Worm (Caenorhabditis elegans): ENCODE data around the gene har-1.

The har-1 gene

ce11 chrIII:4134059-4134458, 17.8 kb upstream of the har-1 start:
- TF ChIP-seq fkh-10 (GFP tag; optimal IDR thresholded peaks at IDR 0.05) (no peak), nhr-90 (tag; optimal IDR thresholded peaks at IDR 0.05; ENCODE audit: poor library complexity) (no peak), ets-5 (GFP tag; IDR thresholded peaks at IDR 0.05) (no peak), pax-3 (tag; optimal IDR thresholded peaks at IDR 0.05) (no peak), xbp-1 (tag; optimal IDR thresholded peaks at IDR 0.05) (no peak), C16A3.4 (tag; optimal IDR thresholded peaks at IDR 0.05) (no peak), unc-86 (tag; optimal IDR thresholded peaks at IDR 0.05) (no peak), sox-4 (tag; optimal IDR thresholded peaks at IDR 0.05) (no peak), nhr-237 (tag; optimal IDR thresholded peaks at IDR 0.05) (no peak), sptf-1 (tag; optimal IDR thresholded peaks at IDR 0.05) (no peak), ces-1 (GFP tag; optimal IDR thresholded peaks at IDR 0.05) (no peak)

ce11 chrIII:4137180-4137579, 14.7 kb upstream of the har-1 start:
- TF ChIP-seq dsc-1 (tag; optimal IDR thresholded peaks at IDR 0.05) (no peak), pqm-1 (tag; optimal IDR thresholded peaks at IDR 0.05) (no peak), hpl-2 (GFP tag; optimal IDR thresholded peaks at IDR 0.05) (no peak), efl-1 (optimal IDR thresholded peaks at IDR 0.05) (no peak), efl-1 (GFP tag; optimal IDR thresholded peaks at IDR 0.05 in 1 of 2) (no peak), fkh-4 (tag; optimal IDR thresholded peaks at IDR 0.05; ENCODE audit: borderline replicate concordance) (no peak), alr-1 (tag; optimal IDR thresholded peaks at IDR 0.05; ENCODE audit: borderline replicate concordance) (no peak), mef-2 (tag; optimal IDR thresholded peaks at IDR 0.05) (no peak), ama-1 (optimal IDR thresholded peaks at IDR 0.05) (no peak), xbp-1 (tag; optimal IDR thresholded peaks at IDR 0.05) (no peak), ztf-11 (tag; optimal IDR thresholded peaks at IDR 0.05) (no peak), nhr-47 (tag; optimal IDR thresholded peaks at IDR 0.05) (no peak), nhr-237 (tag; optimal IDR thresholded peaks at IDR 0.05) (no peak), mab-9 (GFP tag; IDR thresholded peaks at IDR 0.05) (no peak), swsn-7 (tag; optimal IDR thresholded peaks at IDR 0.05) (no peak), nhr-84 (tag; optimal IDR thresholded peaks at IDR 0.05) (no peak), lir-3 (tag; optimal IDR thresholded peaks at IDR 0.05; ENCODE audit: poor library complexity) (no peak), nhr-19 (GFP tag; conservative IDR thresholded peaks at IDR 0.05) (no peak)

ce11 chrIII:4143170-4143569, 8.7 kb upstream of the har-1 start:
- no peak for TF ChIP-seq nhr-84 (tag; optimal IDR thresholded peaks at IDR 0.05)
- TF ChIP-seq unc-98 (GFP tag; IDR thresholded peaks at IDR 0.05): no peak
- TF ChIP-seq aha-1 (tag; optimal IDR thresholded peaks at IDR 0.05): no peak
- no peak for TF ChIP-seq nhr-11 (tag; optimal IDR thresholded peaks at IDR 0.05)
- no peak for TF ChIP-seq efl-1 (optimal IDR thresholded peaks at IDR 0.05)
- TF ChIP-seq efl-1 (GFP tag; optimal IDR thresholded peaks at IDR 0.05 in 1 of 2): peak in 1 of 2 experiments; percentile 15
- TF ChIP-seq ztf-11 (tag; optimal IDR thresholded peaks at IDR 0.05): no peak

- TF ChIP-seq hpl-2 (GFP tag; optimal IDR thresholded peaks at IDR 0.05): no peak
- peak; percentile 24 for TF ChIP-seq ama-1 (optimal IDR thresholded peaks at IDR 0.05)
- no peak for TF ChIP-seq tlp-1 (tag; optimal IDR thresholded peaks at IDR 0.05)
- TF ChIP-seq F16B12.6 (tag; optimal IDR thresholded peaks at IDR 0.05): peak; percentile 97
- TF ChIP-seq C04F5.9 (tag; optimal IDR thresholded peaks at IDR 0.05): peak; percentile 20
- TF ChIP-seq dpl-1 (GFP tag; optimal IDR thresholded peaks at IDR 0.05): peak; percentile 97 to 99 (median 98)
- peak; percentile 54 for TF ChIP-seq nhr-237 (tag; optimal IDR thresholded peaks at IDR 0.05)
- no peak for TF ChIP-seq ceh-90 (tag; optimal IDR thresholded peaks at IDR 0.05)
- peak; percentile 92 for TF ChIP-seq mep-1 (tag; optimal IDR thresholded peaks at IDR 0.05)
- peak; percentile 45 for TF ChIP-seq blmp-1 (tag; optimal IDR thresholded peaks at IDR 0.05)
- TF ChIP-seq ceh-88 (GFP tag; IDR thresholded peaks at IDR 0.05): peak; percentile 42; the same call in 1 of the 2 replicates
- TF ChIP-seq mef-2 (tag; optimal IDR thresholded peaks at IDR 0.05): no peak
- peak; percentile 12 for TF ChIP-seq zip-4 (GFP tag; optimal IDR thresholded peaks at IDR 0.05)
- peak; percentile 73 for TF ChIP-seq swsn-7 (tag; optimal IDR thresholded peaks at IDR 0.05)
- no peak for TF ChIP-seq ets-5 (GFP tag; IDR thresholded peaks at IDR 0.05)
- peak; percentile 58 for TF ChIP-seq nhr-90 (tag; optimal IDR thresholded peaks at IDR 0.05; ENCODE audit: poor library complexity)
- TF ChIP-seq rnt-1 (tag; optimal IDR thresholded peaks at IDR 0.05): peak; percentile 76
- peak; percentile 50 for TF ChIP-seq unc-86 (tag; optimal IDR thresholded peaks at IDR 0.05)
- no peak for TF ChIP-seq unc-30 (tag; optimal IDR thresholded peaks at IDR 0.05)
- TF ChIP-seq zag-1 (tag; optimal IDR thresholded peaks at IDR 0.05): no peak
- TF ChIP-seq lsy-2 (tag; optimal IDR thresholded peaks at IDR 0.05): peak; percentile 98 to 99
- TF ChIP-seq nhr-12 (tag; optimal IDR thresholded peaks at IDR 0.05): no peak
- no peak for TF ChIP-seq pqm-1 (tag; optimal IDR thresholded peaks at IDR 0.05)
- TF ChIP-seq efl-3 (GFP tag; optimal IDR thresholded peaks at IDR 0.05): no peak
- TF ChIP-seq skn-1 (tag; optimal IDR thresholded peaks at IDR 0.05): peak; percentile 70
- TF ChIP-seq lir-3 (tag; optimal IDR thresholded peaks at IDR 0.05; ENCODE audit: poor library complexity): no peak
- peak; percentile 76 for TF ChIP-seq fkh-8 (tag; optimal IDR thresholded peaks at IDR 0.05)
- peak; percentile 87 for TF ChIP-seq nhr-20 (tag; optimal IDR thresholded peaks at IDR 0.05)
Measured at ce11 chrIII:4150919-4151318, 935 bp upstream of the har-1 start.
